Worm (Caenorhabditis elegans): ENCODE measurements around the gene C05D11.5.

ce11 chrIII:6360825-6361224 lies 51.0 kb downstream of the C05D11.5 start:
- TF ChIP-seq ztf-11 (tag; optimal IDR thresholded peaks at IDR 0.05) (no peak), snpc-4 (tag; optimal IDR thresholded peaks at IDR 0.05) (no peak), nhr-28 (tag; optimal IDR thresholded peaks at IDR 0.05) (no peak), unc-62 (GFP tag; optimal IDR thresholded peaks at IDR 0.05) (no peak), lsy-2 (tag; optimal IDR thresholded peaks at IDR 0.05) (no peak), blmp-1 (tag; optimal IDR thresholded peaks at IDR 0.05) (no peak), elt-3 (tag; optimal IDR thresholded peaks at IDR 0.05) (no peak)

Measured in whole organism, mixed stage, embryonic.